Worm (Caenorhabditis elegans): ENCODE results near the gene klp-6.
"Not testable (repeated sequence)": the region's sequence is repeated elsewhere in the genome, so short reads cannot be mapped to it uniquely, and the experiment has no call there.

The klp-6 gene

ce11 chrIII:5061798-5062197 lies 31.1 kb downstream of the klp-6 start, which contains the start of gene C45G9.10:
Gene C45G9.10 (minus strand): TSS chrIII:5061898.
- TF ChIP-seq nhr-12 (tag; optimal IDR thresholded peaks at IDR 0.05), result no peak
- TF ChIP-seq R02D3.7 (tag; optimal IDR thresholded peaks at IDR 0.05), result no peak
- no peak for TF ChIP-seq egl-5 (tag; optimal IDR thresholded peaks at IDR 0.05)
- no peak for TF ChIP-seq nhr-25 (tag; optimal IDR thresholded peaks at IDR 0.05)
- no peak for TF ChIP-seq lin-15B (tag; optimal IDR thresholded peaks at IDR 0.05)
- no peak for TF ChIP-seq skn-1 (tag; optimal IDR thresholded peaks at IDR 0.05)
- no peak for TF ChIP-seq nhr-76 (tag; optimal IDR thresholded peaks at IDR 0.05)

- TF ChIP-seq fos-1, nhr-25, ceh-28 (tag; optimal IDR thresholded peaks at IDR 0.05): not testable (repeated sequence)
Measured at ce11 chrIII:5062406-5062805, 31.7 kb downstream of the klp-6 start, which contains the start of gene C45G9.4. Gene C45G9.4 (plus strand): TSS chrIII:5062706.

ce11 chrIII:5068675-5069233 lies 38.0 kb downstream of the klp-6 start, which contains the start of the genes C45G9.11 and C45G9.2:
Gene C45G9.11 (minus strand): TSS chrIII:5068725.
Gene C45G9.2 (plus strand): TSS chrIII:5069066.
- peak; percentile 24 for TF ChIP-seq pqm-1 (tag; optimal IDR thresholded peaks at IDR 0.05)
- peak; percentile 58 for TF ChIP-seq snpc-4 (tag; optimal IDR thresholded peaks at IDR 0.05)
- TF ChIP-seq elt-3 (tag; optimal IDR thresholded peaks at IDR 0.05), result no peak
- TF ChIP-seq lsy-12 (tag; optimal IDR thresholded peaks at IDR 0.05), result peak; percentile 46
- peak; percentile 61 for TF ChIP-seq nhr-23 (tag; optimal IDR thresholded peaks at IDR 0.05)
- TF ChIP-seq nhr-43 (tag; optimal IDR thresholded peaks at IDR 0.05; ENCODE audit: poor library complexity, severe bottlenecking), result peak; percentile 88
- no peak for TF ChIP-seq nhr-77 (tag; optimal IDR thresholded peaks at IDR 0.05)
- peak; percentile 75 for TF ChIP-seq nfya-1 (tag; optimal IDR thresholded peaks at IDR 0.05; ENCODE audit: insufficient read depth)
- peak; percentile 12 for TF ChIP-seq nhr-76 (tag; optimal IDR thresholded peaks at IDR 0.05)
- peak; percentile 63 for TF ChIP-seq lin-15B (tag; optimal IDR thresholded peaks at IDR 0.05)
- peak; percentile 23 for TF ChIP-seq lin-39 (tag; optimal IDR thresholded peaks at IDR 0.05)
- peak; percentile 51 for TF ChIP-seq skn-1 (tag; optimal IDR thresholded peaks at IDR 0.05)
- no peak for TF ChIP-seq mdl-1 (tag; optimal IDR thresholded peaks at IDR 0.05)
- peak; percentile 47 for TF ChIP-seq nhr-25 (tag; optimal IDR thresholded peaks at IDR 0.05)

- TF ChIP-seq nhr-76 (tag; optimal IDR thresholded peaks at IDR 0.05), result no peak
- no peak for TF ChIP-seq aly-2 (tag; optimal IDR thresholded peaks at IDR 0.05)
- no peak for TF ChIP-seq egl-27 (tag; optimal IDR thresholded peaks at IDR 0.05)
- no peak for TF ChIP-seq hmg-11 (tag; optimal IDR thresholded peaks at IDR 0.05)
- TF ChIP-seq ceh-9 (tag; optimal IDR thresholded peaks at IDR 0.05), result no peak
- no peak for TF ChIP-seq fkh-2 (tag; optimal IDR thresholded peaks at IDR 0.05)
- TF ChIP-seq ztf-11 (tag; optimal IDR thresholded peaks at IDR 0.05), result no peak
- TF ChIP-seq fos-1 (tag; optimal IDR thresholded peaks at IDR 0.05), result no peak
- TF ChIP-seq daf-12 (tag; optimal IDR thresholded peaks at IDR 0.05), result no peak
- no peak for TF ChIP-seq tbx-2 (tag; optimal IDR thresholded peaks at IDR 0.05)
- TF ChIP-seq fkh-10 (GFP tag; optimal IDR thresholded peaks at IDR 0.05), result no peak
- TF ChIP-seq elt-2 (tag; optimal IDR thresholded peaks at IDR 0.05), result no peak
- TF ChIP-seq elt-3 (tag; optimal IDR thresholded peaks at IDR 0.05), result no peak
- TF ChIP-seq nhr-12 (tag; optimal IDR thresholded peaks at IDR 0.05), result no peak
- TF ChIP-seq skn-1 (tag; optimal IDR thresholded peaks at IDR 0.05), result no peak
- TF ChIP-seq jun-1 (tag; optimal IDR thresholded peaks at IDR 0.05), result no peak
Measured at ce11 chrIII:5071509-5071908, 40.8 kb downstream of the klp-6 start, which contains the start of gene C45G9.12. Gene C45G9.12 (minus strand): TSS chrIII:5071609.

- TF ChIP-seq pqm-1 (tag; optimal IDR thresholded peaks at IDR 0.05), result no peak
- no peak for TF ChIP-seq nhr-77 (tag; optimal IDR thresholded peaks at IDR 0.05)
- TF ChIP-seq unc-39 (tag; optimal IDR thresholded peaks at IDR 0.05), result no peak
Measured at ce11 chrIII:5074398-5074797, 43.7 kb downstream of the klp-6 start, which contains the start of gene ttbk-6. Gene ttbk-6 (plus strand): TSS chrIII:5074698.

- no peak for TF ChIP-seq fos-1 (tag; optimal IDR thresholded peaks at IDR 0.05)
- TF ChIP-seq ama-1 (optimal IDR thresholded peaks at IDR 0.05), result no peak
- TF ChIP-seq elt-2 (tag; optimal IDR thresholded peaks at IDR 0.05), result no peak
- no peak for TF ChIP-seq ZK546.5 (tag; optimal IDR thresholded peaks at IDR 0.05)
- TF ChIP-seq fkh-2 (tag; optimal IDR thresholded peaks at IDR 0.05), result no peak
- TF ChIP-seq eor-1 (tag; optimal IDR thresholded peaks at IDR 0.05), result no peak
- TF ChIP-seq aly-2 (tag; optimal IDR thresholded peaks at IDR 0.05), result no peak
- TF ChIP-seq nhr-237 (tag; optimal IDR thresholded peaks at IDR 0.05), result no peak
- no peak for TF ChIP-seq mml-1 (tag; optimal IDR thresholded peaks at IDR 0.05)
- no peak for TF ChIP-seq unc-62 (GFP tag; optimal IDR thresholded peaks at IDR 0.05)
- TF ChIP-seq ztf-11 (tag; optimal IDR thresholded peaks at IDR 0.05), result no peak
- no peak for TF ChIP-seq jun-1 (tag; optimal IDR thresholded peaks at IDR 0.05)
- no peak for TF ChIP-seq mdl-1 (tag; optimal IDR thresholded peaks at IDR 0.05)
Measured at ce11 chrIII:5076569-5076968, 45.8 kb downstream of the klp-6 start.

Data from whole organism, L3 larva.